Fruit fly (Drosophila melanogaster): Measurements from ENCODE around the gene Gs1.

The Gs1 gene

DNA sequence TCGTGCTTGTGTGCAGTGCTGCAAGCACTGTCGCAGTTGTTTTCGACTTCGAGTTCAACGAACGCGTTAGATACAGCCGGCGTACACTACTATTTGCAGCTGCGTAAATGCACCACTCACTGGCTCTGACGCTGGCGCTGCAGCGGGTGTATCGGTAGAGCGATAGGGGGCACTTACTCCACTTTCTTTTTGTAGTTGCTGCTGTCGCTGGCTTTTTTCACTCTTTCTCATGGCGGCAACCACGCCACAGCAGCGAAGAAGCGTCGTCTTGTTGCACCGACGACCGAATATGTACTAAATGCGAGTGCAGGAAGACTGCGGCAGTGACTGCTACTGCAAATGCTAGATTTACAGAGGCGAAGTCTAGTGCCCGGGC lies 10.4 kb upstream of the Gs1 start, which contains the start of gene CG4822 (continued):
- TF ChIP-seq Rfx (GFP tag; IDR thresholded peaks at IDR 0.05) (no peak), CG10209 (GFP tag; optimal IDR thresholded peaks at IDR 0.05) (no peak), sima (GFP tag; optimal IDR thresholded peaks at IDR 0.05) (no peak), ATbp (GFP tag; optimal IDR thresholded peaks at IDR 0.05) (peak; percentile 31), CG2875 (GFP tag; optimal IDR thresholded peaks at IDR 0.05) (no peak), zfh1 (GFP tag; IDR thresholded peaks at IDR 0.05) (peak; percentile 30; the same call in 1 of the 3 replicates)

DNA sequence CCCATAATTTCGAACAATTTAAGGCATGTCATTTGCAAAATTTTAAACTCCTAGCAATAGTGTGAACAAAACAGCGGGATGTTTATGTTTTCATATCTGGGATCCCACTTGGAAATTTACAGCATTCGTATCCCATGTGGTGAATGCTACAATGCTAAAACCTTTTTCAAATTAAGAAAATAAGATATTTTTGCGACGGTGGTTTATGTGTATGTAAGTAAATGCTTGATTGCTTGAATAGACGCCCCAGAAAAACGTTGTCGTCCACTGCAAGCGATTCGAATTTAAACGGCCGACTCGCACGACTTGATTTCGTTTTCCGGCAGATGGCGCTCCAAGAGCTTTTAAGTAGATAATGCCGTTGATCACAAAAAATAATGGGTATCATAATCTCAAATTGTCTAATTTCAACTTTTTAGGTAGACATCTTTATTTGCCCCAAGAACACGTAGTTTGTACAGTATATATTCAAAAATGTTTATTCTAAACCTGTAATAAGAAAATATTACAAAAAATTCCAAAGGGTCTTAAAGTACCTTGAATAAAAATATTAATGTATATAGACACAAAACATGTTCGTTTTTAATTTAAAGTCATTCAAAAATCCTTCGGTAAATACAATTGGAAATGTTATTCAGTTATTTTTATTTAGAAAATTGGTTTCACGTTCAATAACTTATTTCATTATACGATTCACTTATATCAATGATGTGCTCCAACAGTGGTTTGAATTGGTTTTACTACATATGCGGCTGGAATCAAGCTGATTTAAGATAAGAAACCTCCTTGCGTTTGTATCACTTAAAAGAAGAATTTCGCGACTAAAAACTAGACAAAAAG lies 9.5 kb upstream of the Gs1 start:
- no peak for TF ChIP-seq esg (GFP tag; conservative IDR thresholded peaks at IDR 0.05)
- no peak for TF ChIP-seq salm (tag; optimal IDR thresholded peaks at IDR 0.05)
- peak; percentile 26 for TF ChIP-seq CG13894 (tag; optimal IDR thresholded peaks at IDR 0.05)
- TF ChIP-seq scrt (GFP tag; optimal IDR thresholded peaks at IDR 0.05), result no peak
- TF ChIP-seq CG5180 (GFP tag; optimal IDR thresholded peaks at IDR 0.05), result no peak
- no peak for TF ChIP-seq sna (GFP tag; IDR thresholded peaks at IDR 0.05; ENCODE audit: partially characterized antibody)
- TF ChIP-seq Doc2 (GFP tag; IDR thresholded peaks at IDR 0.05), result no peak
- TF ChIP-seq Myb (GFP tag; optimal IDR thresholded peaks at IDR 0.05), result peak; percentile 96
- TF ChIP-seq lilli (GFP tag; optimal IDR thresholded peaks at IDR 0.05), result no peak
- TF ChIP-seq slp2 (GFP tag; optimal IDR thresholded peaks at IDR 0.05), result no peak
- no peak for TF ChIP-seq Hey (tag; optimal IDR thresholded peaks at IDR 0.05)
- TF ChIP-seq CG14667 (GFP tag; IDR thresholded peaks at IDR 0.05), result no peak
- TF ChIP-seq al (GFP tag; IDR thresholded peaks at IDR 0.05), result no peak
- no peak for TF ChIP-seq NK7.1 (GFP tag; optimal IDR thresholded peaks at IDR 0.05)
- TF ChIP-seq CG32772 (GFP tag; IDR thresholded peaks at IDR 0.05), result no peak
- no peak for TF ChIP-seq NC2α (GFP tag; optimal IDR thresholded peaks at IDR 0.05)
- no peak for TF ChIP-seq CG7963 (GFP tag; IDR thresholded peaks at IDR 0.05; ENCODE audit: partially characterized antibody)
- TF ChIP-seq otp (GFP tag; IDR thresholded peaks at IDR 0.05), result no peak
- no peak for TF ChIP-seq tll (GFP tag; optimal IDR thresholded peaks at IDR 0.05)
- peak; percentile 94 for TF ChIP-seq CTCF (GFP tag; optimal IDR thresholded peaks at IDR 0.05)
- no peak for TF ChIP-seq CG18599 (GFP tag; optimal IDR thresholded peaks at IDR 0.05)
- no peak for TF ChIP-seq CG11696 (GFP tag; IDR thresholded peaks at IDR 0.05)
- peak; percentile 95 for TF ChIP-seq D19B (GFP tag; optimal IDR thresholded peaks at IDR 0.05)
- TF ChIP-seq chinmo (GFP tag; IDR thresholded peaks at IDR 0.05; ENCODE audit: partially characterized antibody), result no peak
- no peak for TF ChIP-seq CG4404 (GFP tag; IDR thresholded peaks at IDR 0.05)
- no peak for TF ChIP-seq CG7357 (GFP tag; IDR thresholded peaks at IDR 0.05)
- no peak for TF ChIP-seq Hr51 (GFP tag; optimal IDR thresholded peaks at IDR 0.05)
- no peak for TF ChIP-seq Mrtf (GFP tag; IDR thresholded peaks at IDR 0.05)
- no peak for TF ChIP-seq tx (GFP tag; optimal IDR thresholded peaks at IDR 0.05)
- peak in 1 of 2 experiments; percentile 55 for TF ChIP-seq eve (GFP tag; optimal IDR thresholded peaks at IDR 0.05)
- no peak for TF ChIP-seq CG17829 (tag; optimal IDR thresholded peaks at IDR 0.05)
- no peak for TF ChIP-seq gce (GFP tag; IDR thresholded peaks at IDR 0.05)
- no peak for TF ChIP-seq Sry-β (GFP tag; optimal IDR thresholded peaks at IDR 0.05)
- TF ChIP-seq Atf-2 (GFP tag; optimal IDR thresholded peaks at IDR 0.05), result no peak
- TF ChIP-seq Ets97D (GFP tag; optimal IDR thresholded peaks at IDR 0.05), result no peak
- TF ChIP-seq HLH3B (GFP tag; IDR thresholded peaks at IDR 0.05), result no peak
- no peak for TF ChIP-seq Camta (GFP tag; optimal IDR thresholded peaks at IDR 0.05)
- 0 out of 3 replicates have a peak, but pooled peaks have one; percentile 6 for TF ChIP-seq ci (GFP tag; IDR thresholded peaks at IDR 0.05)
- no peak for TF ChIP-seq CG15601 (tag; optimal IDR thresholded peaks at IDR 0.05)
- TF ChIP-seq Lpt (GFP tag; optimal IDR thresholded peaks at IDR 0.05), result no peak
- TF ChIP-seq bab2 (GFP tag; optimal IDR thresholded peaks at IDR 0.05), result no peak
- TF ChIP-seq ro (GFP tag; IDR thresholded peaks at IDR 0.05), result no peak
- no peak for TF ChIP-seq dm (GFP tag; optimal IDR thresholded peaks at IDR 0.05)

Measured in whole organism, embryonic.